Worm (Caenorhabditis elegans): ENCODE measurements around the gene pals-40.

DNA sequence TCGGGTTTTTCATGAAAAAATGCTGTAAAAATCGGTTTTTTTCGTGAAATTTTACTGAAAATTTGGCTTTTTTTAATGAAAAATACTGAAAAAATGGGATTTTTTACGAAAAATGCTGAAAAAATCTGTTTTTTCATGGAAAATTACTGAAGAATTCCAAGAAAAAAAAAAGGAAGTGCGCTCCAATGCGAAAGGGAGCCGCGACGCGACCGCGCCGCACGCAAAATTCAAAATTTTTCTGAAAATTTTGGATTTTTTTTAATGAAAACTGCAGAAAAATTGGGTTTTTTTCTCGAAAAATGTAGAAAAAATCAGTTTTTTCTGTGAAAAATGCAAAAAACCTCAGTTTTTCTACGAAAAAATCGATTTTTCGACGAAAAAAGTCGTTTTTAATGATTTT lies 38.8 kb upstream of the pals-40 start:
- TF ChIP-seq nhr-12 (tag; optimal IDR thresholded peaks at IDR 0.05), result no peak
- no peak for TF ChIP-seq pha-4 (tag; optimal IDR thresholded peaks at IDR 0.05)
- TF ChIP-seq ces-1 (GFP tag; optimal IDR thresholded peaks at IDR 0.05), result no peak
- no peak for TF ChIP-seq nhr-237 (tag; optimal IDR thresholded peaks at IDR 0.05)
- TF ChIP-seq unc-62 (GFP tag; optimal IDR thresholded peaks at IDR 0.05), result no peak
- no peak for TF ChIP-seq nhr-2 (tag; optimal IDR thresholded peaks at IDR 0.05)
- no peak for TF ChIP-seq mab-5 (tag; optimal IDR thresholded peaks at IDR 0.05)
- no peak for TF ChIP-seq tbx-8 (GFP tag; optimal IDR thresholded peaks at IDR 0.05)
- TF ChIP-seq unc-39 (tag; optimal IDR thresholded peaks at IDR 0.05), result no peak
